Worm (Caenorhabditis elegans) whole organism, L3 larva: Measurements from ENCODE around the gene pph-4.1.

ENCODE experiments used
- ama-1 ChIP-seq: fragments of 150-350 bp; optimal IDR thresholded peaks from 2 replicates; lab custom pipeline; 2018
- elt-3 ChIP-seq, 3 experiments: fragments of 150-350 bp in 1 of 3; sonication (generic microtip) in 2 of 3; optimal IDR thresholded peaks; 2 replicates in 2 of 3; 4 replicates in 1 of 3; lab custom pipeline; 2014 to 2017; ENCODE audit warnings: missing biosample characterization in 3 of 3, missing genetic modification characterization in 3 of 3
- mml-1 ChIP-seq: fragments of 150-350 bp; sonication (generic microtip); optimal IDR thresholded peaks from 3 replicates; lab custom pipeline; 2014; ENCODE audit warnings: missing biosample characterization, missing genetic modification characterization
- nfya-1 ChIP-seq: sonication (generic microtip); optimal IDR thresholded peaks from 2 replicates; lab custom pipeline; 2017; ENCODE audit warnings: missing genetic modification characterization, mild to moderate bottlenecking, missing compliant biosample characterization, antibody characterized with exemption, moderate library complexity; ENCODE audit not compliant: insufficient read depth
- nhr-11 ChIP-seq: fragments of 150-350 bp; optimal IDR thresholded peaks from 2 replicates; lab custom pipeline; 2014; ENCODE audit warnings: missing biosample characterization, missing genetic modification characterization
- nhr-12 ChIP-seq: fragments of 150-350 bp; optimal IDR thresholded peaks from 2 replicates; lab custom pipeline; 2014; ENCODE audit warnings: missing biosample characterization, missing genetic modification characterization
- nhr-237 ChIP-seq: fragments of 150-350 bp; optimal IDR thresholded peaks from 2 replicates; lab custom pipeline; 2014; ENCODE audit warnings: missing biosample characterization, missing genetic modification characterization
- nhr-76 ChIP-seq: fragments of 150-350 bp; sonication (generic microtip); optimal IDR thresholded peaks from 5 replicates; lab custom pipeline; 2014; ENCODE audit warnings: missing biosample characterization, missing genetic modification characterization
- nhr-77 ChIP-seq: fragments of 150-350 bp; optimal IDR thresholded peaks from 2 replicates; lab custom pipeline; 2014; ENCODE audit warnings: missing biosample characterization, missing genetic modification characterization
- pha-4 ChIP-seq: fragments of 150-350 bp; optimal IDR thresholded peaks from 2 replicates; lab custom pipeline; 2014; ENCODE audit warnings: missing biosample characterization, missing genetic modification reagents, missing genetic modification characterization
- skn-1 ChIP-seq: fragments of 150-350 bp; optimal IDR thresholded peaks from 2 replicates; lab custom pipeline; 2014; ENCODE audit warnings: missing biosample characterization, missing genetic modification characterization
- tbx-2 ChIP-seq: sonication (generic microtip); optimal IDR thresholded peaks from 2 replicates; lab custom pipeline; 2016; ENCODE audit warnings: mild to moderate bottlenecking, missing genetic modification characterization, missing compliant biosample characterization
- unc-39 ChIP-seq: sonication (generic microtip); optimal IDR thresholded peaks from 4 replicates; lab custom pipeline; 2017; ENCODE audit warnings: missing biosample characterization, missing genetic modification characterization

DNA sequence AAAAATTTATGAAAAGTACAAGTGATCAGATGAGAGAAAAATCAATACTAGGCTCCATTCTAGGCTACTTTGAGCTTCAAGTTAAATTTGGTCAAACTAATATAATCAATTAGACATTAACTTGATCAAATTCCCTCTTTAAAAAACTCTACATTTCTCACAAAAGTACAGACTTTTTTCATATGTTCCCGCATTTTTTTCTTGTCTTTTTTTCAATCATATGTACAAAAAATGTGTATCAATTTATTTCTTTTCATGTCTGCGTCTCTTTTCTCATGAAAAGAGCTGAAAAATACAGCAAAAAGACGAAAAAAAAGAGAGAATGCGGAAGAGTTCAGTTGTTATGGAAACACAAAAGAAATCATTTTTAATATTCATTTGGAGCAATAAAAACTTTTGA is 51.9 kb downstream of the pph-4.1 start:
- TF ChIP-seq tbx-2 (tag; lab: Kevin White, UChicago): no peak
- TF ChIP-seq nhr-11 (tag; lab: Kevin White, UChicago): no peak
- no peak for TF ChIP-seq skn-1 (tag; lab: Kevin White, UChicago)
- no peak for TF ChIP-seq nhr-76
- no peak for TF ChIP-seq elt-3 (tag; optimal IDR thresholded peaks at IDR 0.05; lab: Kevin White, UChicago)
- TF ChIP-seq nfya-1: no peak
- TF ChIP-seq nhr-77 (tag; lab: Kevin White, UChicago): no peak
- no peak for TF ChIP-seq nhr-12 (tag; lab: Kevin White, UChicago)
- TF ChIP-seq ama-1 (lab: Kevin White, UChicago): no peak
- TF ChIP-seq nhr-237: no peak
- no peak for TF ChIP-seq mml-1 (tag; lab: Kevin White, UChicago)
- TF ChIP-seq pha-4 (tag; lab: Kevin White, UChicago): no peak
- no peak for TF ChIP-seq unc-39 (tag; lab: Kevin White, UChicago)
